Worm (Caenorhabditis elegans) whole organism, early embryonic: ENCODE data around the gene srh-292.

Source experiments
- B0310.2 ChIP-seq: sonication (generic microtip); optimal IDR thresholded peaks from 2 replicates; lab custom pipeline; 2016; ENCODE audit warnings: mild to moderate bottlenecking, missing genetic modification characterization, missing compliant biosample characterization
- ama-1 ChIP-seq: fragments of 150-350 bp; optimal IDR thresholded peaks from 2 replicates; lab custom pipeline; 2014
- ceh-13 ChIP-seq: fragments of 200-800 bp; sonication (Bioruptor generic); optimal IDR thresholded peaks from 2 replicates; lab custom pipeline; 2018; ENCODE audit warnings: mild to moderate bottlenecking, missing genetic modification characterization, missing compliant biosample characterization
- hmg-4 ChIP-seq: fragments of 200-800 bp; sonication (Bioruptor generic); optimal IDR thresholded peaks from 2 replicates; lab custom pipeline; 2018; ENCODE audit warnings: mild to moderate bottlenecking, missing genetic modification characterization, missing compliant biosample characterization
- scrt-1 ChIP-seq: fragments of 200-800 bp; sonication (Bioruptor generic); IDR thresholded peaks from 2 replicates; pipeline ENCODE4 v1.3.6; 2022; ENCODE audit warnings: missing genetic modification characterization, missing compliant biosample characterization

- no peak for TF ChIP-seq B0310.2 (tag; lab: Kevin White, UChicago)
- TF ChIP-seq ama-1 (lab: Kevin White, UChicago) = no peak
- no peak for TF ChIP-seq hmg-4 (GFP tag; lab: Kevin White, UChicago)
- TF ChIP-seq ceh-13 (GFP tag; lab: Kevin White, UChicago) = no peak
- TF ChIP-seq scrt-1 (GFP tag; lab: Robert Waterston, UW) = no peak
These were observed 47.6 kb upstream of the srh-292 start for ce11 chrV:17754999-17755398.
